Worm (Caenorhabditis elegans) whole organism, L3 larva: Measurements from ENCODE around the gene sbds-1.
A peak's percentile ranks its signal among the peaks of the same experiment; 100 is the strongest.

Experiments
- ceh-16 ChIP-seq: sonication (generic microtip); optimal IDR thresholded peaks from 2 replicates; lab custom pipeline; 2017; ENCODE audit warnings: missing biosample characterization, missing genetic modification characterization
- pha-4 ChIP-seq: fragments of 150-350 bp; optimal IDR thresholded peaks from 2 replicates; lab custom pipeline; 2014; ENCODE audit warnings: missing biosample characterization, missing genetic modification reagents, missing genetic modification characterization
- unc-62 ChIP-seq: fragments of 150-350 bp; sonication (generic microtip); optimal IDR thresholded peaks from 4 replicates; lab custom pipeline; 2014; ENCODE audit warnings: missing biosample characterization, missing genetic modification reagents, missing genetic modification characterization
- ztf-11 ChIP-seq: fragments of 150-350 bp; optimal IDR thresholded peaks from 2 replicates; lab custom pipeline; 2014; ENCODE audit warnings: missing biosample characterization, missing genetic modification characterization

- TF ChIP-seq pha-4 (tag; lab: Kevin White, UChicago) (peak; percentile 23), unc-62 (GFP tag; lab: Kevin White, UChicago) (no peak), ceh-16 (tag; lab: Kevin White, UChicago) (no peak), ztf-11 (tag; lab: Kevin White, UChicago) (no peak)
Measured at ce11 chrIII:620204-620718, 18.0 kb downstream of the sbds-1 start, which contains the start of gene T19C3.4.
